Worm (Caenorhabditis elegans) whole organism, L4/young adult: ENCODE results near the gene sri-33.

Source experiments
- W03F9.2 ChIP-seq: fragments of 150-350 bp; optimal IDR thresholded peaks from 2 replicates; lab custom pipeline; 2014; ENCODE audit warnings: missing biosample characterization, missing genetic modification characterization
- dao-5 ChIP-seq: sonication (generic microtip); optimal IDR thresholded peaks from 2 replicates; lab custom pipeline; 2016; ENCODE audit warnings: missing genotype, missing genetic modification characterization, moderate library complexity, missing compliant biosample characterization
- him-1 ChIP-seq: sonication (generic microtip); optimal IDR thresholded peaks from 2 replicates; lab custom pipeline; 2016; ENCODE audit warnings: missing genotype, missing genetic modification reagents, missing genetic modification characterization, missing compliant biosample characterization

- TF ChIP-seq him-1 (tag; lab: Kevin White, UChicago) (no peak), W03F9.2 (tag; lab: Kevin White, UChicago) (no peak), dao-5 (tag; lab: Kevin White, UChicago) (no peak)
Observed at ce11 chrII:3195739-3196138, 39.1 kb upstream of the sri-33 start.
